Worm (Caenorhabditis elegans) whole organism, young adult: ENCODE measurements around the gene C18B2.4.

Experiments used
- B0261.1 ChIP-seq: sonication (generic microtip); optimal IDR thresholded peaks from 2 replicates; lab custom pipeline; 2016; ENCODE audit warnings: mild to moderate bottlenecking, missing genetic modification characterization, moderate library complexity, missing compliant biosample characterization
- gei-17 ChIP-seq: fragments of 200-800 bp; sonication (Bioruptor generic); optimal IDR thresholded peaks from 2 replicates; lab custom pipeline; 2018; ENCODE audit warnings: mild to moderate bottlenecking, missing genetic modification characterization, missing compliant biosample characterization
- hrde-1 ChIP-seq: sonication (generic microtip); optimal IDR thresholded peaks from 2 replicates; lab custom pipeline; 2016; ENCODE audit warnings: missing genetic modification characterization, mild to moderate bottlenecking, missing compliant biosample characterization, moderate library complexity, missing genotype, missing genetic modification reagents, borderline replicate concordance
- madf-3 ChIP-seq: fragments of 200-800 bp; sonication (Bioruptor generic); IDR thresholded peaks from 2 replicates; pipeline ENCODE4 v1.3.6; 2022; ENCODE audit warnings: missing genetic modification reagents, missing genetic modification characterization, missing compliant biosample characterization
- nhr-179 ChIP-seq: sonication (generic microtip); optimal IDR thresholded peaks from 2 replicates; lab custom pipeline; 2016; ENCODE audit warnings: mild to moderate bottlenecking, missing genetic modification characterization, missing compliant biosample characterization
- nhr-90 ChIP-seq: sonication (generic microtip); optimal IDR thresholded peaks from 2 replicates; lab custom pipeline; 2016; ENCODE audit warnings: missing genotype, mild to moderate bottlenecking, missing genetic modification characterization, missing compliant biosample characterization
- snpc-4 ChIP-seq, 5 experiments: fragments of 150-350 bp in 1 of 5; sonication (generic microtip) in 4 of 5; optimal IDR thresholded peaks; 2 replicates each; lab custom pipeline; 2014 to 2018; ENCODE audit warnings: missing genetic modification characterization in 5 of 5, missing biosample characterization in 3 of 5, antibody characterized with exemption in 2 of 5, mild to moderate bottlenecking in 2 of 5, missing compliant biosample characterization in 2 of 5, missing genotype in 2 of 5, moderate library complexity in 2 of 5, missing genetic modification reagents in 1 of 5
- ztf-28 ChIP-seq: fragments of 200-800 bp; sonication (Bioruptor generic); IDR thresholded peaks from 2 replicates; pipeline ENCODE4 v1.3.6; 2022; ENCODE audit warnings: missing genetic modification reagents, missing genetic modification characterization, missing compliant biosample characterization

ce11 chrX:3644796-3645195, 39.3 kb upstream of the C18B2.4 start, which contains the start of gene tmem-24:
- TF ChIP-seq madf-3 (GFP tag; lab: Robert Waterston, UW): no peak
- TF ChIP-seq nhr-179: no peak
- TF ChIP-seq snpc-4 (GFP tag; optimal IDR thresholded peaks at IDR 0.05; lab: Kevin White, UChicago): no peak
- TF ChIP-seq snpc-4 (tag; optimal IDR thresholded peaks at IDR 0.05; lab: Kevin White, UChicago): no peak
- no peak for TF ChIP-seq ztf-28
- no peak for TF ChIP-seq nhr-90 (tag; lab: Kevin White, UChicago)
- TF ChIP-seq hrde-1 (tag; lab: Kevin White, UChicago): no peak
- no peak for TF ChIP-seq gei-17
- no peak for TF ChIP-seq B0261.1 (tag; lab: Kevin White, UChicago)
